Worm (Caenorhabditis elegans) whole organism, midembryonic: Measurements from ENCODE around the gene srx-116.

Source experiments
- T22C8.4 ChIP-seq: fragments of 200-800 bp; sonication (Bioruptor generic); IDR thresholded peaks from 2 replicates; pipeline ENCODE4 v1.3.6; 2022; ENCODE audit warnings: missing genetic modification characterization, missing compliant biosample characterization
- cog-1 ChIP-seq: sonication (generic microtip); optimal IDR thresholded peaks from 2 replicates; lab custom pipeline; 2016; ENCODE audit warnings: missing genetic modification characterization, missing compliant biosample characterization
- flt-1 ChIP-seq: fragments of 200-800 bp; sonication (Bioruptor generic); IDR thresholded peaks from 2 replicates; pipeline ENCODE4 v1.3.6; 2022; ENCODE audit warnings: missing genetic modification characterization, missing compliant biosample characterization
- klf-2 ChIP-seq: fragments of 200-800 bp; sonication (Bioruptor generic); conservative IDR thresholded peaks from 2 replicates; pipeline ENCODE4 v1.3.6; 2022; ENCODE audit warnings: missing genetic modification reagents, missing genetic modification characterization, missing compliant biosample characterization
- med-1 ChIP-seq: sonication (generic microtip); optimal IDR thresholded peaks from 2 replicates; lab custom pipeline; 2017; ENCODE audit warnings: missing genetic modification characterization, mild to moderate bottlenecking, missing compliant biosample characterization, antibody characterized with exemption, missing genetic modification reagents; ENCODE audit not compliant: insufficient read depth
- ref-1 ChIP-seq: fragments of 200-800 bp; sonication (Bioruptor generic); conservative IDR thresholded peaks from 2 replicates; pipeline ENCODE4 v1.3.6; 2022; ENCODE audit warnings: missing genetic modification reagents, missing genetic modification characterization, missing compliant biosample characterization
- tab-1 ChIP-seq: fragments of 200-800 bp; sonication (Bioruptor generic); IDR thresholded peaks from 2 replicates; pipeline ENCODE4 v1.3.6; 2022; ENCODE audit warnings: missing genetic modification characterization, missing compliant biosample characterization
- ztf-23 ChIP-seq: fragments of 200-800 bp; sonication (Bioruptor generic); IDR thresholded peaks from 2 replicates; pipeline ENCODE4 v1.3.6; 2022; ENCODE audit warnings: missing genetic modification reagents, missing genetic modification characterization, missing compliant biosample characterization
- ztf-29 ChIP-seq: fragments of 200-800 bp; sonication (Bioruptor generic); IDR thresholded peaks from 2 replicates; pipeline ENCODE4 v1.3.6; 2022; ENCODE audit warnings: missing genetic modification reagents, missing genetic modification characterization, missing compliant biosample characterization

ce11 chrV:12704077-12704476, 33.4 kb downstream of the srx-116 start, which contains the start of gene R11D1.1:
- no peak for TF ChIP-seq tab-1 (GFP tag; lab: Robert Waterston, UW)
- no peak for TF ChIP-seq cog-1 (tag; lab: Kevin White, UChicago)
- no peak for TF ChIP-seq klf-2 (GFP tag; lab: Robert Waterston, UW)
- no peak for TF ChIP-seq flt-1 (GFP tag; lab: Robert Waterston, UW)
- no peak for TF ChIP-seq med-1
- TF ChIP-seq ref-1, result no peak
- no peak for TF ChIP-seq T22C8.4 (GFP tag; lab: Robert Waterston, UW)
- TF ChIP-seq ztf-29 (GFP tag; lab: Robert Waterston, UW), result no peak
- TF ChIP-seq ztf-23, result no peak
